Worm (Caenorhabditis elegans): ENCODE data around the gene K08C7.6.

K08C7.6 gene

ce11 chrIV:10734527-10735436 lies 49.1 kb upstream of the K08C7.6 start, which contains the start of the genes orc-5 and cyb-1 (continued):
- no peak for TF ChIP-seq Y116A8C.19 (tag; optimal IDR thresholded peaks at IDR 0.05; ENCODE audit: borderline replicate concordance)
- TF ChIP-seq ets-5 (GFP tag; IDR thresholded peaks at IDR 0.05): no peak
- no peak for TF ChIP-seq sptf-1 (tag; optimal IDR thresholded peaks at IDR 0.05)
- no peak for TF ChIP-seq hpl-2 (GFP tag; optimal IDR thresholded peaks at IDR 0.05)
- no peak for TF ChIP-seq unc-62 (GFP tag; optimal IDR thresholded peaks at IDR 0.05)
- TF ChIP-seq nhr-237 (tag; optimal IDR thresholded peaks at IDR 0.05): no peak
- peak; percentile 82 for TF ChIP-seq lin-13 (GFP tag; optimal IDR thresholded peaks at IDR 0.05)
- peak; percentile 3 for TF ChIP-seq ceh-8 (GFP tag; optimal IDR thresholded peaks at IDR 0.05)
- TF ChIP-seq aha-1 (tag; optimal IDR thresholded peaks at IDR 0.05): peak; percentile 10
- TF ChIP-seq nhr-28 (tag; optimal IDR thresholded peaks at IDR 0.05): no peak
- peak; percentile 58 for TF ChIP-seq jun-1 (tag; optimal IDR thresholded peaks at IDR 0.05)
- no peak for TF ChIP-seq efl-3 (GFP tag; optimal IDR thresholded peaks at IDR 0.05)
- TF ChIP-seq lin-39 (tag; optimal IDR thresholded peaks at IDR 0.05): peak; percentile 44
- no peak for TF ChIP-seq ztf-4 (tag; optimal IDR thresholded peaks at IDR 0.05)
- TF ChIP-seq fkh-8 (tag; optimal IDR thresholded peaks at IDR 0.05): peak; percentile 52
- TF ChIP-seq nhr-19 (GFP tag; conservative IDR thresholded peaks at IDR 0.05): peak; percentile 82
- TF ChIP-seq snpc-4 (tag; optimal IDR thresholded peaks at IDR 0.05): peak; percentile 53
- peak; percentile 44 for TF ChIP-seq nhr-11 (tag; optimal IDR thresholded peaks at IDR 0.05)
- peak; percentile 56 to 81 (median 71) for TF ChIP-seq ceh-82 (tag; optimal IDR thresholded peaks at IDR 0.05)
- peak; percentile 70 for TF ChIP-seq dsc-1 (tag; optimal IDR thresholded peaks at IDR 0.05)
- TF ChIP-seq nhr-77 (tag; optimal IDR thresholded peaks at IDR 0.05): peak; percentile 51
- no peak for TF ChIP-seq ces-1 (GFP tag; optimal IDR thresholded peaks at IDR 0.05)
- TF ChIP-seq C04F5.9 (tag; optimal IDR thresholded peaks at IDR 0.05): peak; percentile 33
- TF ChIP-seq fkh-4 (tag; optimal IDR thresholded peaks at IDR 0.05; ENCODE audit: borderline replicate concordance): no peak
- no peak for TF ChIP-seq hlh-17 (GFP tag; optimal IDR thresholded peaks at IDR 0.05; ENCODE audit: borderline replicate concordance)
- TF ChIP-seq swsn-7 (tag; optimal IDR thresholded peaks at IDR 0.05): peak; percentile 81
- TF ChIP-seq elt-3 (tag; optimal IDR thresholded peaks at IDR 0.05): peak in 4 of 6 experiments; percentile 17 to 81 (median 44)
- TF ChIP-seq xbp-1 (tag; optimal IDR thresholded peaks at IDR 0.05): peak; percentile 86
- no peak for TF ChIP-seq nhr-12 (tag; optimal IDR thresholded peaks at IDR 0.05)
- TF ChIP-seq pqm-1 (tag; optimal IDR thresholded peaks at IDR 0.05): no peak
- TF ChIP-seq unc-30 (tag; optimal IDR thresholded peaks at IDR 0.05): no peak
- peak; percentile 87 for TF ChIP-seq unc-130 (tag; optimal IDR thresholded peaks at IDR 0.05)
- peak; percentile 54 for TF ChIP-seq aly-2 (tag; optimal IDR thresholded peaks at IDR 0.05)
- peak; percentile 90 for TF ChIP-seq nhr-71 (tag; optimal IDR thresholded peaks at IDR 0.05)
- peak; percentile 97 to 99 for TF ChIP-seq lin-35 (GFP tag; optimal IDR thresholded peaks at IDR 0.05)
- peak; percentile 55 for TF ChIP-seq lir-3 (tag; optimal IDR thresholded peaks at IDR 0.05; ENCODE audit: poor library complexity)
- peak; percentile 74 for TF ChIP-seq grh-1 (GFP tag; IDR thresholded peaks at IDR 0.05)
- no peak for TF ChIP-seq vab-15 (tag; optimal IDR thresholded peaks at IDR 0.05)
- peak; percentile 78 for TF ChIP-seq tbx-2 (tag; optimal IDR thresholded peaks at IDR 0.05)
- no peak for TF ChIP-seq nhr-84 (tag; optimal IDR thresholded peaks at IDR 0.05)
- peak; percentile 20 for TF ChIP-seq egl-13 (tag; optimal IDR thresholded peaks at IDR 0.05)

DNA sequence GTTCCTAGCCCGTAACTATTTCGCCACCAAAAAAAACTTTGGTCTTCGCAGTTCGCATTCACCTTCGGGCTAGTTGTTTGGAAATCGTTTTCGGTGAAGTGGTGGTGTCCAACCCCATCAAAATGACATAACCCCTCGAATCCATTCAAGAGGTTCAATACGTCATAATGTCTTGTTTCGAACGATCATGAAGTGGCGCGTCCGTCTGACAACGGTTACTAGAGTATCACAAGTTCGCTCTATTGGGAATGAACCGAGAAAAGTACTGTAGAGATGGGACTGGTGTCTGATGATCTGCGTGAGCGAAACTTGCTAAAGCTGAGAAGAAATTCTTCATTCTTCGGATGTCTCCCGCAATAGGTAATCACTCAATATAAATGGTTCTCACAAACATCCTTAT lies 42.1 kb upstream of the K08C7.6 start, which contains the start of gene ZC168.2:
ZC168.2 (plus strand) TSS at position 301 of the 400 bp plus-strand sequence.
- no peak for TF ChIP-seq efl-1 (optimal IDR thresholded peaks at IDR 0.05)
- TF ChIP-seq efl-1 (GFP tag; optimal IDR thresholded peaks at IDR 0.05 in 1 of 2): peak in 1 of 2 experiments; percentile 83
- TF ChIP-seq fkh-10 (GFP tag; optimal IDR thresholded peaks at IDR 0.05): no peak
- TF ChIP-seq ama-1 (optimal IDR thresholded peaks at IDR 0.05): no peak
